Fruit fly (Drosophila melanogaster): ENCODE measurements around the gene wisp.

dm6 chrX:11848507-11849264 lies 45.1 kb upstream of the wisp start:
- TF ChIP-seq Ets98B (GFP tag; IDR thresholded peaks at IDR 0.05) (no peak), CG13204 (GFP tag; optimal IDR thresholded peaks at IDR 0.05) (no peak), rn (GFP tag; IDR thresholded peaks at IDR 0.05) (no peak), EcR (GFP tag; optimal IDR thresholded peaks at IDR 0.05) (no peak), D1 (tag; optimal IDR thresholded peaks at IDR 0.05) (no peak), CG10348 (GFP tag; IDR thresholded peaks at IDR 0.05) (no peak)

Measured in whole organism, pupa.